Fruit fly (Drosophila melanogaster): ENCODE results near the gene CG14969.
A peak's percentile ranks its signal among the peaks of the same experiment; 100 is the strongest.

The CG14969 gene

dm6 chr3L:3283264-3283663 is 51.5 kb downstream of the CG14969 start:
- TF ChIP-seq CG11247 (GFP tag; IDR thresholded peaks at IDR 0.05): no peak
- TF ChIP-seq CG7963 (GFP tag; IDR thresholded peaks at IDR 0.05; ENCODE audit: partially characterized antibody): no peak
- no peak for TF ChIP-seq CG12769 (tag; optimal IDR thresholded peaks at IDR 0.05)
- TF ChIP-seq CG12071 (GFP tag; optimal IDR thresholded peaks at IDR 0.05): no peak
- no peak for TF ChIP-seq lbe (GFP tag; optimal IDR thresholded peaks at IDR 0.05)
- no peak for TF ChIP-seq Eip74EF (GFP tag; optimal IDR thresholded peaks at IDR 0.05)
- no peak for TF ChIP-seq CG31388 (GFP tag; optimal IDR thresholded peaks at IDR 0.05)
- no peak for TF ChIP-seq CG15011 (GFP tag; optimal IDR thresholded peaks at IDR 0.05)
- TF ChIP-seq CG9797 (GFP tag; optimal IDR thresholded peaks at IDR 0.05): no peak
- TF ChIP-seq Sox102F (GFP tag; optimal IDR thresholded peaks at IDR 0.05): peak; percentile 56
- peak; percentile 22 for TF ChIP-seq CG13424 (tag; optimal IDR thresholded peaks at IDR 0.05)
- TF ChIP-seq emc (GFP tag; optimal IDR thresholded peaks at IDR 0.05): no peak
- no peak; the same call in 2 of the 3 replicates for TF ChIP-seq row (GFP tag; IDR thresholded peaks at IDR 0.05)
- no peak for TF ChIP-seq dimm (GFP tag; IDR thresholded peaks at IDR 0.05)
- TF ChIP-seq CG30020 (tag; optimal IDR thresholded peaks at IDR 0.05): no peak
- peak; percentile 15 for TF ChIP-seq gem (tag; optimal IDR thresholded peaks at IDR 0.05)
- TF ChIP-seq pzg (GFP tag; optimal IDR thresholded peaks at IDR 0.05): no peak
- TF ChIP-seq insv (GFP tag; optimal IDR thresholded peaks at IDR 0.05): no peak
- no peak for TF ChIP-seq CG32532 (GFP tag; IDR thresholded peaks at IDR 0.05)
- TF ChIP-seq Ets65A (GFP tag): no peak
- peak; percentile 35; the same call in 1 of the 2 replicates for TF ChIP-seq Drgx (GFP tag; IDR thresholded peaks at IDR 0.05)
- no peak for TF ChIP-seq CG9817 (tag; optimal IDR thresholded peaks at IDR 0.05)
- TF ChIP-seq Neu2 (GFP tag; optimal IDR thresholded peaks at IDR 0.05; ENCODE audit: borderline replicate concordance): no peak
- peak in 1 of 2 experiments; percentile 29 for TF ChIP-seq eve (GFP tag; optimal IDR thresholded peaks at IDR 0.05)
- no peak for TF ChIP-seq zfh2 (GFP tag; optimal IDR thresholded peaks at IDR 0.05)
- no peak for TF ChIP-seq CG33557 (GFP tag; optimal IDR thresholded peaks at IDR 0.05)
- peak; percentile 39 for TF ChIP-seq CG15269 (tag; optimal IDR thresholded peaks at IDR 0.05)
- no peak for TF ChIP-seq CG4328 (GFP tag; optimal IDR thresholded peaks at IDR 0.05)
- no peak for TF ChIP-seq Bteb2 (GFP tag; optimal IDR thresholded peaks at IDR 0.05)
- TF ChIP-seq zf30C (GFP tag; optimal IDR thresholded peaks at IDR 0.05): no peak
- TF ChIP-seq Hr51 (GFP tag; optimal IDR thresholded peaks at IDR 0.05): peak in 1 of 2 experiments; percentile 57
- peak; percentile 19 for TF ChIP-seq dmrt99B (tag; optimal IDR thresholded peaks at IDR 0.05)
- TF ChIP-seq CG16813 (GFP tag; IDR thresholded peaks at IDR 0.05; ENCODE audit: partially characterized antibody): no peak
- no peak for TF ChIP-seq B-H2 (GFP tag; optimal IDR thresholded peaks at IDR 0.05)
- no peak for TF ChIP-seq CG17385 (GFP tag; optimal IDR thresholded peaks at IDR 0.05)
- TF ChIP-seq grn (GFP tag; optimal IDR thresholded peaks at IDR 0.05): no peak
- 0 out of 2 replicates have a peak, but pooled peaks have one; percentile 29 for TF ChIP-seq vvl (GFP tag; IDR thresholded peaks at IDR 0.05)
- TF ChIP-seq sc (optimal IDR thresholded peaks at IDR 0.05): no peak
- no peak for TF ChIP-seq sc (GFP tag; optimal IDR thresholded peaks at IDR 0.05)
- peak; percentile 6 for TF ChIP-seq CG12391 (tag; optimal IDR thresholded peaks at IDR 0.05)
- TF ChIP-seq caup (GFP tag; optimal IDR thresholded peaks at IDR 0.05; ENCODE audit: severe bottlenecking): no peak
- TF ChIP-seq CG8944 (GFP tag; optimal IDR thresholded peaks at IDR 0.05): no peak
- TF ChIP-seq dati (GFP tag; IDR thresholded peaks at IDR 0.05): no peak
- no peak for TF ChIP-seq Taf1 (GFP tag; IDR thresholded peaks at IDR 0.05)
- TF ChIP-seq Oli (tag; optimal IDR thresholded peaks at IDR 0.05): peak; percentile 35
- TF ChIP-seq Dip3 (GFP tag; optimal IDR thresholded peaks at IDR 0.05): no peak
